Fruit fly (Drosophila melanogaster) ovary, adult (tissue): ENCODE results near the gene CG43092.

ENCODE experiments used
- CG17801 ChIP-seq: fragments of 200-800 bp; optimal IDR thresholded peaks from 2 replicates; lab custom pipeline; 2019; ENCODE audit warnings: missing biosample characterization, mild to moderate bottlenecking, missing genetic modification characterization, moderate library complexity; ENCODE audit not compliant: partially characterized antibody

Gene CG43092

DNA sequence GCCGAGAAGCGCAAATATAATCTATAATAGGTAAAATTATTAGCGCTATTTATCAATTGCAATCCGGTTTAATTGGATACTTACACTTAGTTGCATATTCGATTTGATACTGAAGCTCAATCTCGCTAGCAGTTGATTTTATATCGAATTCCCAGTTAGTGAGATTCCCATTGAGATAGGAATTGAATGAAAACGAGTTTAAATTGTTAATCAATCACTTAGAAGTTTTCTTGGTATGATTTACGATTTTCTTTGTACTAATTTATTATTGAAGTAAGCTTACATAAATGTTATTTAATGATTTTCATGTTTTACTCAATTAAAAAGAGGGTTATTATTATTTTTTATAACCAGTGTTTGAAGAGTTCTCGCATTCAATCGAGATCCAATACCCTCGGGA lies at the start of gene CG43092:
TSS of gene CG43092 (minus strand) at position 101 of the 400 bp plus-strand sequence.
- TF ChIP-seq CG17801 (GFP tag; lab: Kevin White, UChicago): no peak

DNA sequence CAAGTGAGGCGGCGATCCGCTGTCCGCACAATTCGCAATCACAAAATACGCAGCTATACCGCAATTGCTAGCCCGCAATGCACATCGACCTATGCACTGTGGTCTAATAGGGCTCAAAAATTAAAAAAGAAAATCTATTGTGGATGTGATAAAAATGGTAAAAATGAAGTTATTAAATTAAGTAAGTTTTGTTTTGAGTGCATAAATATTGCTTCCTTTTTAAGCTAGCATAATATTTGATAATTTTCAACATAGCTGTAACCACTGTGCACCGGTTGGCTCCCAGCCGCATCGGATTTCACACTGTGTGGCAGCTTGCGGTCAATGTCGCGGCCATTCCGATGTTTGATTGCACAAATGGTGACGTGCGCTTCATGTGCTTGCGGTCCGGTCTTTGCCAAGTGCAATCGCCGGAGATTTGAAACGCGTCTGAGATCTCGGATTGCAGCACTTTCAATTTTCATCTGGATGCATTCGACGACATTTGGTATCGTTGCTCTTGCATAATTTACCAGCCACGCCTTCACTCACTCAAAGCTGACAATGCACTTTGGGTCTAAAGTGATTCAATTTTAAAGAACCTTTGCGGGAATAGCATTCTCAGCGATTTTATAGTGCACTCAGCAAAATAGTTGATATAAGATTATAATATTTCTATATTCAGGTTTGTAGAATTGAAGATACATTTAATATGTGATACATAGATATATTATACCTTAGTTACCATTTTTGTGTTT lies 47.1 kb upstream of the CG43092 start:
- TF ChIP-seq CG17801 (GFP tag; lab: Kevin White, UChicago): peak; percentile 94

DNA sequence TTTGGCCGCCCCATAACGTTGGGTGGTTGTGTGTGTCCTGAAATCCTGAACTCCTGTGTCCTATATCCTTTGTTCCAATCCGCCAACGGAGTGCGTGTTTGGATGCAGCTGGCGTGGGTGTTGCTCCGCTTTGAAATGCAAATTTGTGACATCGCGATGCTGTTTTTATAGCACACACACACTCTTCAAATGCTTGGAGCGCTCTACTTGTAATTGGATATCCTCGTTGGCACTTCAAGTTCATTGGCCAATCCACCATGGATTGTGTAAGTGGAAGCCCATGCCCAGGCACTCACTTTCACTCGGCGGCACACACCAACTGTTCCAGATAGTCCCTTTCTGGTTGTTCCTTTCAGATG lies 46.6 kb upstream of the CG43092 start, which contains the start of gene CG13840:
TSS of gene CG13840 (minus strand) at position 101 of the 359 bp plus-strand sequence.
- no peak for TF ChIP-seq CG17801 (GFP tag; lab: Kevin White, UChicago)

DNA sequence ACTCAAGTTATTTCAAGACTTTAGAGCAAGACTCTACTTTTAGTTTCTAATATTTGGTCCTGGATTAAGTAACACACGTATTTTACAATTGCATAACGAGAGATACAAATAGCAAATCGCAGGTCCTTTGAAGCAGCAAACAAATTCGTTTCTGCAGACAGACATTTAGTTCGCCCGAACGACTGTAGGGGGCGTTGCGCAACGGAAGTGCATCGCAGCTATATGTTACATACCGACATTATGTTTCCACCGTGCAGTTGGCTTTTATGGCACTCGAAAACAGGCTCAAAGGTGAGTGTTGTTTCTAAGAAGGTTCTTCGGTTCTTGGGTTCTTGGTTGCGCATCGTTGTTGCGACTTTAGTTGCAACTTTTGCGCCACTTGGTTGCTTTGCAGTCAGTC lies 40.8 kb upstream of the CG43092 start:
- no peak for TF ChIP-seq CG17801 (GFP tag; lab: Kevin White, UChicago)

DNA sequence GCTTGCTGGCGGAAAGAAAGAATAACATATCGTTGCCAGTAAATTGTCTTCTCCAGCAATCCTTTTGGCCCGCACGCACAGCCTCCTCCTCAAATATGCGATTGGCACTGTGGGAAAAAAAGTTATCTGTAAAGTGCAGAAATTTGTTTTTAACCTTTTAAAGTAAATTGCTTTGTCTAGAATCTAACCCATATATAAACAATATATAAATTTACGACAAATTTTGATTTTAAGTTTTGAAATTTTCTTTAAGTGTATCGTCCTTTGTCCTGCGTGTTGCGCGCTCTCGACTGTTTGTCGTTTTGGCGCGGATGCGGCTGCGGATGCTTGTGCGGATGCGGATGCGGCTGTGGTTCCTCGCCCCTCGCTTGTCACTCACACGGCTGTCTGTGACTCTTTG lies 37.7 kb upstream of the CG43092 start:
- TF ChIP-seq CG17801 (GFP tag; lab: Kevin White, UChicago): no peak

DNA sequence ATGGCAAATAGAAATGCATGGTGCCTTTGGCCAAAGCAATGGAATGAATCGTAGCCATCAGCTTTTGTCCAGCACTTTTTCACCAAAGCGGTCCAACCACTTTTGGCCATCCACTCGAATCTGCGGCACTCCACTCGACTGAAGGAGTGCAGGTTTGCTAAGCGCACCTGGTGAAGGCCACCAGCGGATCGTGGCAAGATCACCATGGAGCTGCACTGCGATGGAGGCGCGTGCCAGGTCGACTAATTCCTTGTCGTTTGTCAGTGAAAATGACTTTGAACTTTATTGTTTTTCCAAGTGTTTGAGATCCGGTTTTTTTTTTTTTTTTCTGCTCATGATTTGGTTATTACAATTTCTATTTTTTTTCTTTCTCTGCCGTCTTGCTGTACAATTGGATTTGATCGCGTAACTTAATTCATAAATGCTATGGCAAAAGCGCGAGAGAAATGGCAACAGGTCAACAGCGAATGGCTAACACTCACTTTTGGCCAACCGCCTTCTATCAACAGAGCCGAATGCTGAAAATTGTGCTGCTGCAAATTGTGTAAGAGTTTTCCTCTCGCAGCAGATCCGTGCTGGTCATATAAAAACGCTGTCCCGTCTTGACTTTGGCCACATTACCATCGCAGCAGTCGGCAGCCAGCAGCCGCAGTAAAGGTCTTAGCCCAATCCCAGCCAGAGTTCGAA lies 34.3 kb upstream of the CG43092 start, which contains the start of gene CG7031:
TSS of gene CG7031 (plus strand) at position 637 of the 687 bp plus-strand sequence.
- TF ChIP-seq CG17801 (GFP tag; lab: Kevin White, UChicago): no peak

DNA sequence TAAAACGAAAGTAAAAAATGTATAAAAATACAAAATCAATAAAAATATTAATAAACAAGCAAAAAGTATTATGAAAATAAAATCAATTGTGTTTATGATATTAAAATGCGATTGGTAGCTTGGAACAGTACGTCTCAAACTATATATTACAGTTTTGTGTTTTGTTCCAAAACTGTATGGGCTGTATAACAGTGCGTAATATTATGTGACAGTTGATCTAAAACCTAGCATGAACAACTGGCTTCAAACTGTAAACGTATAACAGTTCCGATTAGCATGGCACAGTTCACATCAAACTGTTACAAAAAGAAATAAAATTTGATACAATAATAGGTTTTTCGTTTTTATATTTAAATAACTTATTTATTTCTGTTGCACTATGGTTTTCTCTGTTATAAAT lies 24.5 kb upstream of the CG43092 start:
- TF ChIP-seq CG17801 (GFP tag; lab: Kevin White, UChicago): no peak

DNA sequence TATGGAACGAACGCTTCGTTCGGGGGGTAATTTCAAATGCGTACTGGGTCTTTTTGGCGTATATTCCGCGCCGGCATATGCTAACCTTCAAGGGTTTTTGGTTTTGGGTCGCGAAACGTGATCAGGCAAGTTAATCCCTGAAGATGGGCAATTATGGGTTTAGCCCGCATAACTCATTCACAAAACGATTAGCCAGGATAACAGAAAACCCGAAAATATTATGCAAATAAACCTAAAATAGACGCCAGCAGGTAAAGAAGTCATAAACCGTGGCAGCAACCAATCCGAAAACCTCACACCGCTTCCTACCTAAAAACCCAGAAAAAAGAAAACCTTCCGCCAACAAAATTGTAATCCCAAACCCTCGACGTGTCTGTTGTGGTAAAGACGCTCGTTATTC lies 19.6 kb upstream of the CG43092 start:
- no peak for TF ChIP-seq CG17801 (GFP tag; lab: Kevin White, UChicago)

DNA sequence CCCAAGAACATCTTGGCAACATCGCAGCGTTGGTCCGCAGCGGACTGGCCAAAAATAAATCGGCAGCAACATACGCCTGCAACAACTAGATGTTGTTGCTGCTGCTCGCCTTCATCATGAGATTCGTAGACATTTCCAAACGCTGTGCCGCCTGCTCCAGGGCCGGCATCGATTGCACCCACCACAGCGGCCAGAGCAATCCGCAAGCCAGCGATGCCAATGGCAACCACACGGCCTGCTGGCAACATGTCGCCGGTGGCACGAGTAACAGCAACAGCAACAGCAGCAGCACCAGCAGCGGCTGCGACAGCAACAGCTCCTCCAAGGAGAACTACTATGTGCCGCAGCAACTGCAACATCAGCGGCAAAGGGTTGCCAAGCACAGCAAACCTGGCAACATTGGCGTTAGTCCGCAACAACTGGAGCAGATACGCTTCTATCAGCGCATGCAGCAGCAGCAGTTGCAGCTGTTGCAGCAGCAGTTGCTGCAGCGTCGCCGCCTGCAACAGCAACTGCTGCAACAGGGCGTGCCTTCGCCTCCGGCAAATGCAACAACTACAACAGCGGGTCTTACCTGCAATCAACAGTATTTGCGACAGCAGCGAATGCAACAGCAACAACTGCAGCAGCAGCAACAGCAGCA lies 15.3 kb upstream of the CG43092 start:
- TF ChIP-seq CG17801 (GFP tag; lab: Kevin White, UChicago): no peak

DNA sequence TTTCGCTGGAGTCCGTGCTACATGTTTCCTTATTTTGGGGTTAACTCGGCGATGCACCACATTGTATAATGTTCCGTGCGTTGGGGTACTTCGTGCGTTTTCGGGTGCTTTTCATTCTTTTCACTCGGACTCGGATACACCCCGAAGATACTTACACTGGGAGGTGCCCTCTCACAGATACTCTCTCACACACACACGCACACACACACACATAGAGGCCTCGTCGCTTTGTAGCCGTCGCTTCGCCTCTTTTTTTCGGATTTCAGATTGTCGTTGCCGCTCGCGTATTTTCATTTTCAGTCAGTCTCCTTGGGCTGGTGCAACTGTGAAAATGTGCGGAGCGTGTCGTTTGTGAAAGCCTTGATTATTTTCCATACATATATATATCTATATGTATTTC lies 11.9 kb upstream of the CG43092 start:
- peak; percentile 75 for TF ChIP-seq CG17801 (GFP tag; lab: Kevin White, UChicago)

DNA sequence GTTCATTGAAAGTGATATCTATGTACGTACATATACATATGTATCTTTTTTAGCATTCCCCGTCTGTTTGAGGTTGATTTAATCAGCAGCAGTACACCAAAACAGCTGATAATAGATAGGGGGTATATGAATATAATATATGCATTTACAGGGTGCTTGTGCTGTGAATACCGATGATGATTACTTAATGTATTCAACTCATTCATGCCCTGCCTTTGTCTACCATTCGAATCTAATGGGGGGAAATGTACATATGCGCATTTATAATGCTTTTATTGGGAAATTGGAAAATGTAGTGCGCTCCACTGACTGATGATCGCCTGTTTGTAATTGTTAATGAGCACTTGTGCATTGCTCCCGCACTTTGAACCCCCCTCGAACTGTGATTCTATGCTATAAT lies 10.7 kb upstream of the CG43092 start:
- no peak for TF ChIP-seq CG17801 (GFP tag; lab: Kevin White, UChicago)

DNA sequence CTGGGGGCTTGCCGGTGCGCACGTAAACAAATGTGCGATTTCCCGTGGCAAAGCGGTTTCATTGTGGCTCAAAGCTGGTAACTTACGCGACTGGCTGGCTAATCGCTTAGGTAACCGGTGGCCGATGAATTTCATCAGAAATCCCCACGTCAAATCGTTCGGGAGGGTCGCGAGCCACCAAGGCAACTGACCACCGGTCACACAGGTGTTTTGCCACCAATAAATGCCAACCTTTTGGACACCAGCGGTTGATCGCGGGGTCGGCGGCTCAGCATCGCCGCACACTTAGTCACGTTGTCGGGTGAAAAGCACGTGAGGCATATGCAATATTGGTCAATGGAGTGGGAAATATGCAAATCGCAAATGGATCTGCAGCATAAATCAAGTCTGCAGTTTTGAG lies 7.0 kb upstream of the CG43092 start:
- no peak for TF ChIP-seq CG17801 (GFP tag; lab: Kevin White, UChicago)

DNA sequence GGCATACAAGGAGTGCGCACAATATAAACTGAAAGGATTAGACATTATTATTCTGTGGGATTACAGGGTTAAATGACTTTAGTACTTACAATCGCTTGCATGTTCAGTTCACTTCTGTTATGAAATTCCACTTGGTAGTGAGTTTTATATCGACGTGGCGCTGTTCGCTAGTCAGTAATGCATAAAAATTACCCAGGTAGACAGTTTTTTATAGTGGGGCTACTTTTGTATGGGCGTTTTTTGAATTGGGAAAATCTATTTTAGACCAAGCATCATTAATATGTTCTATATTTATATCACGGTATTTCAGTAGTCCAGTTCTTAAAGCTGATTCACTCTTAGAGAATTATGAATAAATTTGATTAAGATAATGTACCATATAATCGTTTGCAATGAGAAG lies 2.2 kb upstream of the CG43092 start, which contains the start of gene CG43095:
TSS of gene CG43095 (minus strand) at position 101 of the 400 bp plus-strand sequence.
- no peak for TF ChIP-seq CG17801 (GFP tag; lab: Kevin White, UChicago)

DNA sequence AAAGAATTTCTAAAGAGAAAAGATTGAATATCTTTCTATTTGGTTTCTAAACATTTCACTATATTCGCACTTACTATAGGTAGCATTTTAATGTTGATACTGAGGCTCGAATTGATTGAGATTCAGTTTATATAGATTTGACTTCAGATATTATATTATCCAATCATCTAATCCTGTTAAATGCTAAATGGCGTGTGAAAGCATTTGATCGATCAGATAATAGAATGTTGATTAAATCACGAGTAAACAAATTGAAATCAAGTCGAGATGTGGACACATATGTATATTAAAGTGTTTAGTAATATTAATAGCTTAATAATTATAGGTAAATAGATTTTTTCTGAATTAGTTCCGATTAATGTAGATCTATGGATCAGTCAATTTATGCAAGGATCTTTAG lies 1.4 kb upstream of the CG43092 start, which contains the start of gene CG43094:
TSS of gene CG43094 (minus strand) at position 101 of the 400 bp plus-strand sequence.
- no peak for TF ChIP-seq CG17801 (GFP tag; lab: Kevin White, UChicago)

DNA sequence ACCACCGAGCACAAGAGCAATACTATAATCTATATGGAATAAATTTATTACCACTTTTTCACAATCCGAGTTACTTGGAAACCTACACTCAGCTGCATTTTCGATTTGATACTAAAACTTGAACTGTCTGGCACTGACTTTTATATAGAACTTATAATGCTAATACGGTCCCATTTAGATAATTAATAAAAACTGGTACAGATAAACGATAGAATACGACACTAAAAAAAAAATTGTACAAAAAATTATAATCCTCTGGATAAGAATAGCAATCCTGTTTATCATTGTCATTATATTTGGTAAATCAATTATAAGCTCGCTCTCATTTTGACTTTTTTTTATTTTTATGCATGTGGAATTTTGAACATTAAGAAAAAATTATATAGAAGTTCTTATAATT lies 740 bp upstream of the CG43092 start, which contains the start of gene CG43093:
TSS of gene CG43093 (minus strand) at position 101 of the 400 bp plus-strand sequence.
- TF ChIP-seq CG17801 (GFP tag; lab: Kevin White, UChicago): no peak
